Worm (Caenorhabditis elegans) whole organism, late embryonic: ENCODE measurements around the gene srsx-3.

Experiments
- C38D4.7 ChIP-seq: fragments of 200-800 bp; sonication (Bioruptor generic); optimal IDR thresholded peaks from 2 replicates; lab custom pipeline; 2018; ENCODE audit warnings: mild to moderate bottlenecking, missing genetic modification characterization, moderate library complexity, missing compliant biosample characterization
- T23F11.4 ChIP-seq: fragments of 200-800 bp; sonication (Bioruptor generic); optimal IDR thresholded peaks from 2 replicates; lab custom pipeline; 2018; ENCODE audit warnings: mild to moderate bottlenecking, missing genetic modification characterization, missing compliant biosample characterization
- ceh-22 ChIP-seq: sonication (generic microtip); optimal IDR thresholded peaks from 2 replicates; lab custom pipeline; 2017; ENCODE audit warnings: missing biosample characterization, missing genetic modification characterization
- ceh-45 ChIP-seq: fragments of 200-800 bp; sonication (Bioruptor generic); IDR thresholded peaks from 2 replicates; pipeline ENCODE4 v1.3.6; 2022; ENCODE audit warnings: missing genetic modification reagents, missing genetic modification characterization, missing compliant biosample characterization
- hlh-8 ChIP-seq: sonication (generic microtip); optimal IDR thresholded peaks from 2 replicates; lab custom pipeline; 2016; ENCODE audit warnings: missing genotype, missing genetic modification characterization, missing compliant biosample characterization
- lin-11 ChIP-seq: fragments of 200-800 bp; sonication (Bioruptor generic); optimal IDR thresholded peaks from 2 replicates; lab custom pipeline; 2018; ENCODE audit warnings: mild to moderate bottlenecking, missing genetic modification characterization, missing compliant biosample characterization
- nhr-11 ChIP-seq: fragments of 150-350 bp; optimal IDR thresholded peaks from 2 replicates; lab custom pipeline; 2014; ENCODE audit warnings: missing biosample characterization, missing genetic modification characterization
- odd-2 ChIP-seq: sonication (generic microtip); optimal IDR thresholded peaks from 2 replicates; lab custom pipeline; 2017; ENCODE audit warnings: antibody characterized with exemption, mild to moderate bottlenecking, missing genetic modification characterization, missing compliant biosample characterization
- pag-3 ChIP-seq: sonication (generic microtip); optimal IDR thresholded peaks from 2 replicates; lab custom pipeline; 2016; ENCODE audit warnings: missing compliant biosample characterization, missing genetic modification characterization, borderline replicate concordance
- pha-4 ChIP-seq: fragments of 150-350 bp; optimal IDR thresholded peaks from 2 replicates; lab custom pipeline; 2018; ENCODE audit warnings: missing biosample characterization, missing genetic modification reagents, missing genetic modification characterization
- pros-1 ChIP-seq: fragments of 150-350 bp; optimal IDR thresholded peaks from 2 replicates; lab custom pipeline; 2014; ENCODE audit warnings: missing biosample characterization, missing genetic modification reagents, missing genetic modification characterization
- sdc-2 ChIP-seq: sonication (generic microtip); optimal IDR thresholded peaks from 2 replicates; lab custom pipeline; 2016; ENCODE audit warnings: missing genotype, missing genetic modification characterization, missing compliant biosample characterization
- tbx-2 ChIP-seq: sonication (generic microtip); optimal IDR thresholded peaks from 2 replicates; lab custom pipeline; 2016; ENCODE audit warnings: missing genetic modification characterization, missing compliant biosample characterization
- unc-86 ChIP-seq: sonication (generic microtip); optimal IDR thresholded peaks from 2 replicates; lab custom pipeline; 2016; ENCODE audit warnings: missing genetic modification characterization, missing compliant biosample characterization

ce11 chrV:7908431-7908830 lies 28.6 kb downstream of the srsx-3 start:
- no peak for TF ChIP-seq odd-2 (tag; lab: Kevin White, UChicago)
- no peak for TF ChIP-seq T23F11.4
- no peak for TF ChIP-seq C38D4.7
- no peak for TF ChIP-seq nhr-11 (tag; lab: Kevin White, UChicago)
- no peak for TF ChIP-seq pha-4 (tag; lab: Kevin White, UChicago)
- TF ChIP-seq hlh-8 (tag; lab: Kevin White, UChicago), result no peak
- no peak for TF ChIP-seq sdc-2 (tag; lab: Kevin White, UChicago)
- TF ChIP-seq pros-1 (tag; lab: Kevin White, UChicago), result no peak
- no peak for TF ChIP-seq lin-11 (tag; lab: Kevin White, UChicago)
- no peak for TF ChIP-seq ceh-22 (tag; lab: Kevin White, UChicago)
- TF ChIP-seq unc-86 (tag; lab: Kevin White, UChicago), result no peak
- no peak for TF ChIP-seq tbx-2
- TF ChIP-seq ceh-45 (GFP tag; lab: Robert Waterston, UW), result no peak
- TF ChIP-seq pag-3 (tag; lab: Kevin White, UChicago), result no peak
